Fruit fly (Drosophila melanogaster) whole organism, embryonic: ENCODE measurements around the gene CG13258.

Experiments used
- Atf3 ChIP-seq: fragments of 200-800 bp; sonication (Bioruptor generic); optimal IDR thresholded peaks from 3 replicates; lab custom pipeline; 2016; ENCODE audit warnings: missing biosample characterization, missing genetic modification characterization
- BtbVII ChIP-seq: fragments of 200-800 bp; sonication (Bioruptor generic); optimal IDR thresholded peaks from 3 replicates; lab custom pipeline; 2017; ENCODE audit warnings: missing biosample characterization, mild to moderate bottlenecking, missing genetic modification characterization
- CG12219 ChIP-seq: fragments of 200-800 bp; sonication (Bioruptor generic); optimal IDR thresholded peaks from 3 replicates; lab custom pipeline; 2018; ENCODE audit warnings: missing biosample characterization, mild to moderate bottlenecking, missing genetic modification characterization
- CG15601 ChIP-seq: fragments of 200-800 bp; sonication (Bioruptor generic); optimal IDR thresholded peaks from 3 replicates; lab custom pipeline; 2019; ENCODE audit warnings: missing biosample characterization, mild to moderate bottlenecking, missing genetic modification characterization, moderate library complexity
- CG17568 ChIP-seq: fragments of 200-800 bp; sonication (Bioruptor generic); optimal IDR thresholded peaks from 2 replicates; lab custom pipeline; 2018; ENCODE audit warnings: missing biosample characterization, mild to moderate bottlenecking, missing genetic modification characterization, moderate library complexity
- CG18764 ChIP-seq: fragments of 200-800 bp; sonication (Bioruptor generic); optimal IDR thresholded peaks from 3 replicates; lab custom pipeline; 2016; ENCODE audit warnings: missing biosample characterization, missing genetic modification characterization
- CG2199 ChIP-seq: fragments of 200-800 bp; sonication (Bioruptor generic); IDR thresholded peaks from 3 replicates; pipeline ENCODE4 v1.3.6; 2022; ENCODE audit warnings: missing biosample characterization, missing genetic modification characterization
- CG31388 ChIP-seq: fragments of 200-800 bp; sonication (Bioruptor generic); optimal IDR thresholded peaks from 2 replicates; lab custom pipeline; 2016; ENCODE audit warnings: missing biosample characterization, missing genetic modification characterization
- CG3163 ChIP-seq: fragments of 200-800 bp; sonication (Bioruptor generic); optimal IDR thresholded peaks from 3 replicates; lab custom pipeline; 2016; ENCODE audit warnings: missing biosample characterization, missing genetic modification characterization
- CG32767 ChIP-seq: fragments of 200-800 bp; sonication (Bioruptor generic); IDR thresholded peaks from 2 replicates; pipeline ENCODE4 v1.3.6; 2022; ENCODE audit warnings: missing biosample characterization, missing genetic modification characterization
- CG34376 ChIP-seq: fragments of 200-800 bp; sonication (Bioruptor generic); optimal IDR thresholded peaks from 2 replicates; lab custom pipeline; 2018; ENCODE audit warnings: missing biosample characterization, mild to moderate bottlenecking, missing genetic modification characterization
- CG3726 ChIP-seq: fragments of 200-800 bp; sonication (Bioruptor generic); IDR thresholded peaks from 3 replicates; pipeline ENCODE4, ENCODE4 v1.3.6; 2022; ENCODE audit warnings: missing biosample characterization, missing genetic modification characterization
- CG6254 ChIP-seq: fragments of 200-800 bp; sonication (Bioruptor generic); optimal IDR thresholded peaks from 3 replicates; lab custom pipeline; 2017; ENCODE audit warnings: mild to moderate bottlenecking, missing biosample characterization, missing genetic modification reagents, missing genetic modification characterization
- CG7745 ChIP-seq: fragments of 200-800 bp; sonication (Bioruptor generic); optimal IDR thresholded peaks from 2 replicates; lab custom pipeline; 2018; ENCODE audit warnings: missing biosample characterization, mild to moderate bottlenecking, missing genetic modification characterization, moderate library complexity
- CG8388 ChIP-seq: fragments of 200-800 bp; sonication (Bioruptor generic); optimal IDR thresholded peaks from 2 replicates; lab custom pipeline; 2019; ENCODE audit warnings: missing biosample characterization, mild to moderate bottlenecking, missing genetic modification characterization, moderate library complexity
- CG9215 ChIP-seq: fragments of 200-800 bp; sonication (Bioruptor generic); IDR thresholded peaks from 2 replicates; pipeline ENCODE4 v1.3.6; 2022; ENCODE audit warnings: missing biosample characterization, missing genetic modification characterization
- Deaf1 ChIP-seq: fragments of 200-800 bp; optimal IDR thresholded peaks from 3 replicates; lab custom pipeline; 2019; ENCODE audit warnings: missing biosample characterization, mild to moderate bottlenecking, missing genetic modification characterization, moderate library complexity
- HLH54F ChIP-seq: fragments of 200-800 bp; sonication (Bioruptor generic); optimal IDR thresholded peaks from 3 replicates; lab custom pipeline; 2016; ENCODE audit warnings: missing biosample characterization, missing genetic modification characterization
- HmgZ ChIP-seq: fragments of 200-800 bp; sonication (Bioruptor generic); optimal IDR thresholded peaks from 2 replicates; lab custom pipeline; 2018; ENCODE audit warnings: missing biosample characterization, mild to moderate bottlenecking, missing genetic modification characterization
- Hsf ChIP-seq: fragments of 200-800 bp; sonication (Bioruptor generic); optimal IDR thresholded peaks from 3 replicates; lab custom pipeline; 2016; ENCODE audit warnings: missing biosample characterization, missing genetic modification characterization
- Med ChIP-seq: fragments of 200-800 bp; sonication (Bioruptor generic); peaks from one replicate; lab custom pipeline; 2016; ENCODE audit warnings: missing biosample characterization, missing genetic modification characterization, mild to moderate bottlenecking, inconsistent platforms, moderate library complexity
- NFAT ChIP-seq: fragments of 200-800 bp; sonication (Bioruptor generic); IDR thresholded peaks from 2 replicates; pipeline ENCODE4 v1.3.6; 2022; ENCODE audit warnings: missing biosample characterization, missing genetic modification characterization
- Nf-YC ChIP-seq: fragments of 200-800 bp; optimal IDR thresholded peaks from 3 replicates; lab custom pipeline; 2019; ENCODE audit warnings: missing biosample characterization, mild to moderate bottlenecking, missing genetic modification characterization, moderate library complexity
- Pdp1 ChIP-seq, 2 experiments: fragments of 200-800 bp; sonication (Bioruptor generic); optimal IDR thresholded peaks; 3 replicates each; lab custom pipeline; 2016; ENCODE audit warnings: missing biosample characterization in 2 of 2, missing genetic modification characterization in 2 of 2, mild to moderate bottlenecking in 1 of 2, moderate library complexity in 1 of 2
- Trl ChIP-seq, 3 experiments: fragments of >200 bp in 2 of 3; fragments of 200-800 bp in 1 of 3; sonication (Bioruptor generic) in 1 of 3; optimal IDR thresholded peaks; 2 replicates in 1 of 3; 3 replicates in 2 of 3; lab custom pipeline; 2016 to 2017; ENCODE audit warnings: missing biosample characterization in 1 of 3, missing genetic modification characterization in 1 of 3
- ab ChIP-seq: fragments of 200-800 bp; sonication (Bioruptor generic); optimal IDR thresholded peaks from 2 replicates; lab custom pipeline; 2016; ENCODE audit warnings: missing biosample characterization, missing genetic modification characterization
- amos ChIP-seq: fragments of 200-800 bp; sonication (Bioruptor generic); IDR thresholded peaks from 2 replicates; pipeline ENCODE4 v1.3.6; 2022; ENCODE audit warnings: missing biosample characterization, missing genetic modification characterization; ENCODE audit not compliant: partially characterized antibody
- az2 ChIP-seq: fragments of 200-800 bp; sonication (Bioruptor generic); optimal IDR thresholded peaks from 3 replicates; lab custom pipeline; 2016; ENCODE audit warnings: missing biosample characterization, missing genetic modification characterization
- cg ChIP-seq: fragments of 200-800 bp; sonication (Bioruptor generic); optimal IDR thresholded peaks from 3 replicates; lab custom pipeline; 2019; ENCODE audit warnings: missing biosample characterization, mild to moderate bottlenecking, missing genetic modification characterization, moderate library complexity
- exex ChIP-seq: fragments of 200-800 bp; sonication (Bioruptor generic); optimal IDR thresholded peaks from 4 replicates; lab custom pipeline; 2018; ENCODE audit warnings: missing biosample characterization, mild to moderate bottlenecking, missing genetic modification characterization, moderate library complexity
- grn ChIP-seq: fragments of 200-800 bp; sonication (Bioruptor generic); optimal IDR thresholded peaks from 3 replicates; lab custom pipeline; 2017; ENCODE audit warnings: missing biosample characterization, missing genetic modification characterization
- klu ChIP-seq: fragments of 200-800 bp; sonication (Bioruptor generic); IDR thresholded peaks from 2 replicates; pipeline ENCODE4 v1.3.6; 2022; ENCODE audit warnings: missing biosample characterization, missing genetic modification characterization
- kni ChIP-seq: fragments of 200-800 bp; sonication (Bioruptor generic); optimal IDR thresholded peaks from 3 replicates; lab custom pipeline; 2017; ENCODE audit warnings: mild to moderate bottlenecking, missing biosample characterization, missing genetic modification reagents, missing genetic modification characterization
- lab ChIP-seq: fragments of 200-800 bp; sonication (Bioruptor generic); optimal IDR thresholded peaks from 3 replicates; lab custom pipeline; 2017; ENCODE audit warnings: missing biosample characterization, missing genetic modification characterization, mild to moderate bottlenecking, moderate library complexity, missing genetic modification reagents
- lbe ChIP-seq: fragments of 200-800 bp; sonication (Bioruptor generic); optimal IDR thresholded peaks from 2 replicates; lab custom pipeline; 2016; ENCODE audit warnings: missing biosample characterization, mild to moderate bottlenecking, missing genetic modification characterization
- mirr ChIP-seq: fragments of 200-800 bp; sonication (Bioruptor generic); optimal IDR thresholded peaks from 3 replicates; lab custom pipeline; 2018; ENCODE audit warnings: missing biosample characterization, mild to moderate bottlenecking, missing genetic modification characterization
- nom ChIP-seq: fragments of 200-800 bp; sonication (Bioruptor generic); optimal IDR thresholded peaks from 2 replicates; lab custom pipeline; 2017; ENCODE audit warnings: missing biosample characterization, missing genetic modification characterization, mild to moderate bottlenecking, moderate library complexity, missing genetic modification reagents
- rib ChIP-seq: fragments of 200-800 bp; sonication (Bioruptor generic); IDR thresholded peaks from 2 replicates; pipeline ENCODE4 v1.3.6; 2022; ENCODE audit warnings: missing biosample characterization, missing genetic modification characterization
- sd ChIP-seq: fragments of 200-800 bp; sonication (Bioruptor generic); optimal IDR thresholded peaks from 3 replicates; lab custom pipeline; 2018; ENCODE audit warnings: missing biosample characterization, mild to moderate bottlenecking, missing genetic modification characterization, moderate library complexity
- stwl ChIP-seq: fragments of 200-800 bp; sonication (Bioruptor generic); optimal IDR thresholded peaks from 3 replicates; lab custom pipeline; 2018; ENCODE audit warnings: missing biosample characterization, mild to moderate bottlenecking, missing genetic modification characterization, moderate library complexity
- sug ChIP-seq: fragments of 200-800 bp; optimal IDR thresholded peaks from 2 replicates; lab custom pipeline; 2019; ENCODE audit warnings: missing biosample characterization, mild to moderate bottlenecking, missing genetic modification characterization, moderate library complexity
- trh ChIP-seq: fragments of 200-800 bp; sonication (Bioruptor generic); optimal IDR thresholded peaks from 2 replicates; lab custom pipeline; 2016; ENCODE audit warnings: missing biosample characterization, missing genetic modification characterization
- wor ChIP-seq: fragments of 200-800 bp; sonication (Bioruptor generic); IDR thresholded peaks from 2 replicates; pipeline ENCODE4 v1.3.6; 2022; ENCODE audit warnings: missing biosample characterization, missing genetic modification characterization

Gene CG13258

DNA sequence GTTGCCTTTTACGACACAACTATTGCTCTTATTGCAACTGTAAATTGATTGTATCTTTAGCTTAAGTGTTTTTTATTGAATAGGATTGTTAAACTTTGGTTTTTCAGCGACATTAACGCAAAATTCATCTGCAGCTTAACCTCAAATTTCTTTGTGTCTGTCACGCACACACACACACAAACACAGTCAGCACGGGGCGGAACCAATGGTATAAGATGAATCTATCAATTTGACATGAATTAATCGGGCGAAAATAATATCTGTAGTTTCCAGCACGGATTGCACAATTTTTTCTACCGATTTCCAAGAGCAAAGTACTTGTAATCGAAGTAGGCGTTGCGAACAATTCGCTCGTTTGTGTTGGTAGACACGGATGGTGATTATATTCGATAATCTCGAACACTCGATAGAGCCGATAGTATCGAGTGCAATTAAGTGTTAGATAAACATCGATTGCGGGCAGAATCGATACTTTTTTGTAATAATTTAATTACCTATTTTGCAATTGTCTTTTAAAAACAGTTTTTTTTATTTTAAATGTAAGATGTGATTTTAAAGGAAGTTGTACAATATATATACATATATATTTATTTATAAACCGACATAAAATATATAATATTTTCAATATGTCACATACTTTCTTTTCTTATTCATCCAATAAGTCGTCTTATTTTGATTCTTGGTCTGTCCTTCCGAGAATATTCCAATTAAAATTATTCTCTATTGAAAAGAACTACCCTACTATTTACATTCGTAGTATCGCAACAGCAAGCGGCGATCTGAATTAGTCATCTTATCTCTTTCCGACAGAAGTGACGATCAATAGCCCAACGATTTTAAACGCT lies 35.4 kb downstream of the CG13258 start, which contains the start of the genes PRL-1 and EndoGI (continued):
- no peak for TF ChIP-seq wor (GFP tag; lab: Robert Waterston, UW)
- peak; percentile 31 for TF ChIP-seq CG3163
- TF ChIP-seq CG3726, result no peak; the same call in 2 of the 3 replicates
- no peak for TF ChIP-seq CG12219
- TF ChIP-seq HmgZ (tag; lab: Kevin White, UChicago), result peak; percentile 36
- no peak for TF ChIP-seq CG31388 (GFP tag; lab: Kevin White, UChicago)
- no peak for TF ChIP-seq Atf3
- peak; percentile 100 for TF ChIP-seq amos (GFP tag; lab: Robert Waterston, UW)
- TF ChIP-seq klu, result no peak; the same call in 1 of the 2 replicates

DNA sequence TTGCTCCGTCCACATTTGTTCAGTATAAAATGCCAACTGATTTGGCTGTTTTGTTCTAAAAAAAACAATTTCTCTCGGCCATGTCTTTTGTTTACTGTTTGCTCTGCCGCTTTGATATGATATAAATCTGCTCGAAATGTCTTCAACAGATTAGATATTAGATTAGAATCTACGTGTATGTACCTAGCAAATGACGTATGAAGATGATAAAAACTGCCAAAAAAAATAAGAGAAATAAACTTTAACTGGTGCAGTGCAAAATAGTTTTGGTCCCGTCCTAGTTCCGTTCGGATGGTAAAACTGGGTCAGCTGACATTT lies 36.7 kb downstream of the CG13258 start:
- TF ChIP-seq CG18764 (GFP tag; lab: Kevin White, UChicago) (no peak), Med (GFP tag; lab: Kevin White, UChicago) (peak; percentile 68), NFAT (no peak), grn (GFP tag; lab: Kevin White, UChicago) (peak; percentile 9), Trl (optimal IDR thresholded peaks at IDR 0.05; lab: Kevin White, UChicago) (peak in 1 of 2 experiments; percentile 28), Trl (GFP tag; optimal IDR thresholded peaks at IDR 0.05; lab: Kevin White, UChicago) (no peak), CG17568 (GFP tag; lab: Kevin White, UChicago) (peak; percentile 14), trh (no peak), Hsf (GFP tag; lab: Kevin White, UChicago) (no peak), CG2199 (GFP tag; lab: Robert Waterston, UW) (0 out of 3 replicates have a peak, but pooled peaks have one; percentile 2), ab (GFP tag; lab: Kevin White, UChicago) (no peak), CG7745 (tag; lab: Kevin White, UChicago) (no peak)
- TF ChIP-seq, all 482 proteins: peak for 5

DNA sequence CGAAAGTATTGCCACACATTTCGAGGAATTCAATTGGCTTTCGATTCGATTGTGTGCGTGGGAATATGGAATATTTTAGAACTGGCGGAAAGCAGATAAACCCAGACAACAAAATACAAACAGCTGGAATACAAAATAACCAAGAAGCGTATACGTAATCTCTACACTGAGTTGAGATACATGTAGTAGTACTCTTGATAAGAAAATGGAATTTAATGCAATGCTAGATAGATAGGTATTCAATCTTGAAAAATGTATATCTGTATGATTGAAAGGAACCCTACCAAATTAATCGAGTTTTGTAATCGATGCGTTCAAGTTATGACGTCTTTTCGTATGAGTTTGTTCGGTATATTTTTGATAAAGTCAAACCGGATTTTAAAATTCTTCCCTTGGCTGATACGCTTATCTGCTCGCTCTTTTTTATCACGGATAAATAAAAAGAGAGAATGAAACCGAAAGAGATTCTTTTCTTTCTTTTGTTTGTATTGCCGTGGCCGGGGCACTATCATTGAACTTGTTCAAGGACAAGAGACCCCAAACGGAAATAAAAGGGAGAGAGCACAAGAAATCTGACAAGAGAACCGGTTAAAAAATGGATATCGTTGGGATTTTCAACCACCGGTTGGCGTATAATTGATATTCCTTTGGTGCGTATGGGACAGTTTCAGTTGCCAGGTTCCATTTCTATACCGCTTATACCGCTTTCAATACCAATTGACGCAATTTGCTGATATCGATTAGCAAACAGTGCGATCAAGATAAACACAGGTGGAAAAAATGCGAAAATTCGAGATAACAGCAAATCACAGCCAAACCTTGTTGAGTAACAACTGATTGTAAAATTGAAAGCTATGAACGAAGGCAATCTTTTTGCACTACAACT lies 37.4 kb downstream of the CG13258 start:
- TF ChIP-seq cg (GFP tag; lab: Kevin White, UChicago) (peak; percentile 19), Nf-YC (tag; lab: Kevin White, UChicago) (peak; percentile 5), CG15601 (tag; lab: Kevin White, UChicago) (peak; percentile 39), Deaf1 (no peak), Trl (optimal IDR thresholded peaks at IDR 0.05; lab: Kevin White, UChicago) (peak in 1 of 2 experiments; percentile 35), Trl (GFP tag; optimal IDR thresholded peaks at IDR 0.05; lab: Kevin White, UChicago) (no peak), stwl (tag; lab: Kevin White, UChicago) (peak; percentile 51), sug (tag; lab: Kevin White, UChicago) (peak; percentile 26), CG32767 (GFP tag; lab: Robert Waterston, UW) (no peak), sd (tag; lab: Kevin White, UChicago) (peak; percentile 88), mirr (GFP tag; lab: Kevin White, UChicago) (peak; percentile 95), az2 (GFP tag; lab: Kevin White, UChicago) (no peak), CG9215 (GFP tag; lab: Robert Waterston, UW) (no peak), CG6254 (GFP tag; lab: Kevin White, UChicago) (no peak), CG8388 (GFP tag; lab: Kevin White, UChicago) (no peak), HLH54F (GFP tag; lab: Kevin White, UChicago) (no peak), kni (peak; percentile 48), CG2199 (GFP tag; lab: Robert Waterston, UW) (peak; percentile 70; the same call in 1 of the 3 replicates), lbe (peak; percentile 13), lab (GFP tag; lab: Kevin White, UChicago) (peak; percentile 11), grn (GFP tag; lab: Kevin White, UChicago) (peak; percentile 65), exex (tag; lab: Kevin White, UChicago) (peak; percentile 66), rib (GFP tag; lab: Robert Waterston, UW) (peak; percentile 73; the same call in 1 of the 2 replicates), BtbVII (peak; percentile 16), Pdp1 (GFP tag; optimal IDR thresholded peaks at IDR 0.05; lab: Kevin White, UChicago) (peak in 1 of 2 experiments; percentile 87), nom (GFP tag; lab: Kevin White, UChicago) (peak; percentile 78), CG34376 (peak; percentile 36)
